Worm (Caenorhabditis elegans): ENCODE measurements around the gene F21A3.4.

DNA sequence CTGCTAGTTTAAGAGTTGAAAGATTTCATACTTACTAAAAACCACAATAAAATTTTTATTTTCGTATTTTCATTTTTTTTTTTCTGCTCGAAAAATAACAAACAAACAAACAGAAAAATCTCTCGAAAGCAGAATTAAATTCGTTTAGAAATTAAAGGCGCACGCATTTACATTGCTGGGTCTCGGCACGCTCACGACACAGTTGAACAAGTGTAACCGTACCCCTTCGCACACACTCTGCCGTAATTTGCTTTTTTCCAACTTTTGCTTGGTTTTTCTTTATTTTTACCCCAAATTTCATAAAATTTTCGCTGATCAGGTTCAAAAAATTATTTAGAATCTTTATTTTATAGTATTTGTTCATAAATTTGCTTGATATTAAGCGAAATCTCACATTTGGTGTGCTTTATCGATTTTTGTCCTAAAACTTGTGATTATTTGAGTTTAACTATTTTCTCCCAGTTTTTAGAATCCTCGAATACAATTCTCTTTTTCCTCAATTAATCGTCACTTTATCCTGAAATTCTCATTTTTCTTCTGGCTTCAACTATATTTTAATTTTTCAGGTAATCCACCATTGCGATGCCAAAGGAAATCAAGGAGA lies 24.7 kb upstream of the F21A3.4 start, which contains the start of gene rpl-38:
- TF ChIP-seq T22C8.4 (GFP tag; IDR thresholded peaks at IDR 0.05) (no peak), ztf-23 (GFP tag; IDR thresholded peaks at IDR 0.05) (no peak), flt-1 (GFP tag; IDR thresholded peaks at IDR 0.05) (no peak), ztf-29 (GFP tag; IDR thresholded peaks at IDR 0.05) (no peak), klf-2 (GFP tag; conservative IDR thresholded peaks at IDR 0.05) (no peak), cog-1 (tag; optimal IDR thresholded peaks at IDR 0.05) (no peak), tab-1 (GFP tag; IDR thresholded peaks at IDR 0.05) (no peak)
